Fruit fly (Drosophila melanogaster) whole organism, adult: ENCODE measurements around the gene sturkopf.

Source experiments
- CG11617 ChIP-seq: fragments of 200-800 bp; sonication (Bioruptor generic); optimal IDR thresholded peaks from 2 replicates; lab custom pipeline; 2017; ENCODE audit warnings: mild to moderate bottlenecking, missing biosample characterization, missing genetic modification reagents, missing genetic modification characterization
- CG12768 ChIP-seq: fragments of 200-800 bp; sonication (Bioruptor generic); optimal IDR thresholded peaks from 2 replicates; lab custom pipeline; 2017; ENCODE audit warnings: missing biosample characterization, missing genetic modification characterization, mild to moderate bottlenecking, moderate library complexity, missing genetic modification reagents
- CG14711 ChIP-seq: fragments of 200-800 bp; sonication (Bioruptor generic); optimal IDR thresholded peaks from 2 replicates; lab custom pipeline; 2018; ENCODE audit warnings: missing biosample characterization, mild to moderate bottlenecking, missing genetic modification characterization, moderate library complexity
- CG33017 ChIP-seq: fragments of 200-800 bp; sonication (Bioruptor generic); optimal IDR thresholded peaks from 2 replicates; lab custom pipeline; 2018; ENCODE audit warnings: missing biosample characterization, mild to moderate bottlenecking, missing genetic modification characterization, moderate library complexity
- Clk ChIP-seq: fragments of 200-800 bp; sonication (Bioruptor generic); optimal IDR thresholded peaks from 2 replicates; lab custom pipeline; 2017; ENCODE audit warnings: missing biosample characterization, missing genetic modification characterization
- Crg-1 ChIP-seq: fragments of 200-800 bp; sonication (Bioruptor generic); optimal IDR thresholded peaks from 2 replicates; lab custom pipeline; 2016; ENCODE audit warnings: missing biosample characterization, missing genetic modification characterization
- Mnt ChIP-seq: fragments of 200-800 bp; sonication (Bioruptor generic); optimal IDR thresholded peaks from 2 replicates; lab custom pipeline; 2016; ENCODE audit warnings: missing biosample characterization, mild to moderate bottlenecking, missing genetic modification characterization
- bab1 ChIP-seq: fragments of 200-800 bp; sonication (Bioruptor generic); optimal IDR thresholded peaks from 3 replicates; lab custom pipeline; 2019; ENCODE audit warnings: missing biosample characterization, mild to moderate bottlenecking, missing genetic modification characterization, moderate library complexity
- cic ChIP-seq: fragments of 200-800 bp; sonication (Bioruptor generic); optimal IDR thresholded peaks from 2 replicates; lab custom pipeline; 2017; ENCODE audit warnings: missing biosample characterization, mild to moderate bottlenecking, missing genetic modification characterization, moderate library complexity
- cnc ChIP-seq, 2 experiments: fragments of >200 bp; optimal IDR thresholded peaks; 2 replicates each; lab custom pipeline; 2017
- ovo ChIP-seq: fragments of 200-800 bp; sonication (Bioruptor generic); optimal IDR thresholded peaks from 2 replicates; lab custom pipeline; 2016; ENCODE audit warnings: missing biosample characterization, missing genetic modification characterization

DNA sequence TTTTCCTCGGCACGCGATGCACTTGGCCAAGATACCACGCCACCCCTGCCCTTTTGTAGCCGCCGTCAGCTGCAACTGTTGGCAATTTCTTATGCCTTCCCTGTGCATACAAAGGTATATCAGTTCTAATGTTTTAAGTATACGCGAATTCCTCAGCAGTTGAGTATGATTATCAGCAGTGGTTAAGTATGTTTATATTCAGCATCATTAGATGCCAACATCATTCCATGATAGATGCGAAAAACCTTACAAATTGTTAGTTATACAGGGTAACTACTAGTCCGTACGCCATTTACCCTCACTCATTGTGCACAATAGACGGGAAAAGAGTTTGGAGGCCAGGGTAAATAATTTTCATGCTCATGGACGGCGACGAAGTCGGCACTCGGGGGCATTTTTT lies 33.5 kb downstream of the sturkopf start:
- TF ChIP-seq cnc (optimal IDR thresholded peaks at IDR 0.05; lab: Kevin White, UChicago) (no peak), Crg-1 (GFP tag; lab: Kevin White, UChicago) (no peak), CG12768 (GFP tag; lab: Kevin White, UChicago) (no peak), cic (GFP tag; lab: Kevin White, UChicago) (no peak), Clk (GFP tag; lab: Kevin White, UChicago) (no peak), CG33017 (tag; lab: Kevin White, UChicago) (no peak), CG14711 (no peak), Mnt (GFP tag; lab: Kevin White, UChicago) (no peak), ovo (no peak), bab1 (GFP tag; lab: Kevin White, UChicago) (no peak), CG11617 (GFP tag; lab: Kevin White, UChicago) (no peak)
